Worm (Caenorhabditis elegans) whole organism, young adult: ENCODE data around the gene F20B10.3.

Experiments
- ets-4 ChIP-seq: fragments of 200-800 bp; sonication (Bioruptor generic); optimal IDR thresholded peaks from 2 replicates; lab custom pipeline; 2018; ENCODE audit warnings: mild to moderate bottlenecking, missing genetic modification characterization, missing compliant biosample characterization
- nfya-1 ChIP-seq: sonication (generic microtip); optimal IDR thresholded peaks from 2 replicates; lab custom pipeline; 2017; ENCODE audit warnings: antibody characterized with exemption, missing compliant biosample characterization, missing genetic modification characterization, borderline replicate concordance; ENCODE audit not compliant: insufficient read depth
- ztf-3 ChIP-seq: fragments of 200-800 bp; sonication (Bioruptor generic); optimal IDR thresholded peaks from 2 replicates; lab custom pipeline; 2018; ENCODE audit warnings: mild to moderate bottlenecking, missing genetic modification characterization, missing compliant biosample characterization

- TF ChIP-seq ztf-3 (GFP tag; lab: Kevin White, UChicago), result no peak
- no peak for TF ChIP-seq ets-4
- TF ChIP-seq nfya-1 (tag; lab: Kevin White, UChicago), result no peak
These were observed 44.8 kb downstream of the F20B10.3 start for ce11 chrIV:12212814-12213213.
